Worm (Caenorhabditis elegans) whole organism, L1 larva: ENCODE results near the gene F49C12.1.
"Not testable (repeated sequence)": the region's sequence is repeated elsewhere in the genome, so short reads cannot be mapped to it uniquely, and the experiment has no call there.

Source experiments
- C16A3.4 ChIP-seq: fragments of 150-350 bp; optimal IDR thresholded peaks from 2 replicates; lab custom pipeline; 2014; ENCODE audit warnings: missing biosample characterization, missing genetic modification characterization
- aly-2 ChIP-seq: fragments of 150-350 bp; optimal IDR thresholded peaks from 2 replicates; lab custom pipeline; 2014; ENCODE audit warnings: missing biosample characterization, missing genetic modification characterization
- ceh-8 ChIP-seq: fragments of 200-800 bp; sonication (Bioruptor generic); optimal IDR thresholded peaks from 2 replicates; lab custom pipeline; 2018; ENCODE audit warnings: mild to moderate bottlenecking, missing genetic modification characterization, moderate library complexity, missing compliant biosample characterization
- ceh-90 ChIP-seq: sonication (generic microtip); optimal IDR thresholded peaks from 2 replicates; lab custom pipeline; 2016; ENCODE audit warnings: missing genetic modification characterization, missing compliant biosample characterization
- dpl-1 ChIP-seq, 3 experiments: fragments of 150-350 bp in 2 of 3; sonication (generic microtip) in 1 of 3; optimal IDR thresholded peaks; 2 replicates each; lab custom pipeline; 2014 to 2017; ENCODE audit warnings: missing biosample characterization in 3 of 3, missing genetic modification characterization in 3 of 3, missing genetic modification reagents in 3 of 3
- dsc-1 ChIP-seq: sonication (generic microtip); optimal IDR thresholded peaks from 2 replicates; lab custom pipeline; 2016; ENCODE audit warnings: mild to moderate bottlenecking, missing genetic modification characterization, missing compliant biosample characterization
- efl-1 ChIP-seq, 4 experiments: fragments of 150-350 bp; optimal IDR thresholded peaks in 3 of 4; peaks in 1 of 4; 1 replicate in 1 of 4; 2 replicates in 3 of 4; lab custom pipeline; 2014; ENCODE audit warnings: missing biosample characterization in 2 of 4, missing genetic modification characterization in 2 of 4, missing genetic modification reagents in 2 of 4
- efl-3 ChIP-seq: fragments of 200-800 bp; sonication (Bioruptor generic); optimal IDR thresholded peaks from 2 replicates; lab custom pipeline; 2018; ENCODE audit warnings: mild to moderate bottlenecking, missing genetic modification characterization, missing compliant biosample characterization
- elt-2 ChIP-seq: sonication (generic microtip); optimal IDR thresholded peaks from 2 replicates; lab custom pipeline; 2016; ENCODE audit warnings: missing genetic modification characterization, mild to moderate bottlenecking, inconsistent platforms, missing compliant biosample characterization, missing genetic modification reagents
- ets-5 ChIP-seq: fragments of 200-800 bp; sonication (Bioruptor generic); IDR thresholded peaks from 2 replicates; pipeline ENCODE4 v1.3.6; 2022; ENCODE audit warnings: missing genetic modification characterization, missing compliant biosample characterization
- fos-1 ChIP-seq: fragments of 150-350 bp; optimal IDR thresholded peaks from 2 replicates; lab custom pipeline; 2014; ENCODE audit warnings: missing biosample characterization, missing genetic modification characterization
- hpl-2 ChIP-seq: fragments of 150-350 bp; optimal IDR thresholded peaks from 2 replicates; lab custom pipeline; 2014; ENCODE audit warnings: missing biosample characterization, missing genetic modification reagents, missing genetic modification characterization
- jun-1 ChIP-seq: fragments of 150-350 bp; optimal IDR thresholded peaks from 2 replicates; lab custom pipeline; 2014; ENCODE audit warnings: missing biosample characterization, missing genetic modification reagents, missing genetic modification characterization
- lin-35 ChIP-seq, 2 experiments: fragments of 150-350 bp; optimal IDR thresholded peaks; 2 replicates each; lab custom pipeline; 2014; ENCODE audit warnings: missing biosample characterization in 2 of 2, missing genetic modification characterization in 2 of 2, missing genetic modification reagents in 2 of 2
- lsy-2 ChIP-seq, 2 experiments: fragments of 150-350 bp; optimal IDR thresholded peaks; 2 replicates each; lab custom pipeline; 2014; ENCODE audit warnings: missing biosample characterization in 2 of 2, missing genetic modification characterization in 2 of 2
- mdl-1 ChIP-seq, 2 experiments: fragments of 150-350 bp; optimal IDR thresholded peaks; 2 replicates each; lab custom pipeline; 2014 to 2017; ENCODE audit warnings: missing biosample characterization in 2 of 2, missing genetic modification characterization in 2 of 2, inconsistent platforms in 1 of 2
- nhr-11 ChIP-seq: fragments of 150-350 bp; optimal IDR thresholded peaks from 2 replicates; lab custom pipeline; 2014; ENCODE audit warnings: missing biosample characterization, missing genetic modification characterization
- nhr-19 ChIP-seq: fragments of 200-800 bp; sonication (Bioruptor generic); conservative IDR thresholded peaks from 2 replicates; pipeline ENCODE4 v1.3.6; 2022; ENCODE audit warnings: missing genetic modification characterization, missing compliant biosample characterization
- nhr-20 ChIP-seq: sonication (generic microtip); optimal IDR thresholded peaks from 2 replicates; lab custom pipeline; 2016; ENCODE audit warnings: mild to moderate bottlenecking, missing genetic modification characterization, missing compliant biosample characterization
- nhr-237 ChIP-seq: fragments of 150-350 bp; optimal IDR thresholded peaks from 2 replicates; lab custom pipeline; 2014; ENCODE audit warnings: missing biosample characterization, missing genetic modification characterization
- nhr-28 ChIP-seq: fragments of 150-350 bp; optimal IDR thresholded peaks from 2 replicates; lab custom pipeline; 2014; ENCODE audit warnings: missing biosample characterization, missing genetic modification characterization
- nhr-71 ChIP-seq: sonication (generic microtip); optimal IDR thresholded peaks from 2 replicates; lab custom pipeline; 2016; ENCODE audit warnings: mild to moderate bottlenecking, missing genetic modification characterization, moderate library complexity, missing compliant biosample characterization
- nhr-90 ChIP-seq: sonication (generic microtip); optimal IDR thresholded peaks from 2 replicates; lab custom pipeline; 2016; ENCODE audit warnings: mild to moderate bottlenecking, missing genetic modification characterization, missing compliant biosample characterization; ENCODE audit not compliant: poor library complexity
- rnt-1 ChIP-seq: sonication (generic microtip); optimal IDR thresholded peaks from 2 replicates; lab custom pipeline; 2016; ENCODE audit warnings: mild to moderate bottlenecking, missing genetic modification characterization, moderate library complexity, missing compliant biosample characterization
- skn-1 ChIP-seq: fragments of 150-350 bp; optimal IDR thresholded peaks from 2 replicates; lab custom pipeline; 2014; ENCODE audit warnings: missing biosample characterization, missing genetic modification characterization
- sox-4 ChIP-seq: sonication (generic microtip); optimal IDR thresholded peaks from 2 replicates; lab custom pipeline; 2016; ENCODE audit warnings: missing genetic modification characterization, missing compliant biosample characterization
- swsn-7 ChIP-seq: sonication (generic microtip); optimal IDR thresholded peaks from 2 replicates; lab custom pipeline; 2016; ENCODE audit warnings: missing genetic modification characterization, missing compliant biosample characterization
- tbx-2 ChIP-seq: sonication (generic microtip); optimal IDR thresholded peaks from 2 replicates; lab custom pipeline; 2016; ENCODE audit warnings: missing genetic modification characterization, missing compliant biosample characterization
- unc-130 ChIP-seq: fragments of 150-350 bp; optimal IDR thresholded peaks from 2 replicates; lab custom pipeline; 2017; ENCODE audit warnings: missing biosample characterization, missing genetic modification characterization, inconsistent platforms
- unc-62 ChIP-seq: fragments of 150-350 bp; optimal IDR thresholded peaks from 2 replicates; lab custom pipeline; 2014; ENCODE audit warnings: missing biosample characterization, missing genetic modification reagents, missing genetic modification characterization
- unc-98 ChIP-seq: fragments of 200-800 bp; sonication (Bioruptor generic); IDR thresholded peaks from 2 replicates; pipeline ENCODE4 v1.3.6; 2022; ENCODE audit warnings: missing genetic modification characterization, missing compliant biosample characterization
- vab-15 ChIP-seq: sonication (generic microtip); optimal IDR thresholded peaks from 2 replicates; lab custom pipeline; 2017; ENCODE audit warnings: missing genotype, mild to moderate bottlenecking, missing genetic modification characterization, missing compliant biosample characterization
- xbp-1 ChIP-seq: sonication (generic microtip); optimal IDR thresholded peaks from 2 replicates; lab custom pipeline; 2016; ENCODE audit warnings: missing genetic modification characterization, missing compliant biosample characterization
- zip-4 ChIP-seq: fragments of 200-800 bp; sonication (Bioruptor generic); optimal IDR thresholded peaks from 2 replicates; lab custom pipeline; 2018; ENCODE audit warnings: mild to moderate bottlenecking, missing genetic modification characterization, moderate library complexity, missing compliant biosample characterization
- ztf-11 ChIP-seq, 2 experiments: sonication (generic microtip); optimal IDR thresholded peaks; 2 replicates each; lab custom pipeline; 2016 to 2017; ENCODE audit warnings: missing genetic modification characterization in 2 of 2, missing biosample characterization in 1 of 2, missing compliant biosample characterization in 1 of 2
- ztf-4 ChIP-seq: fragments of 150-350 bp; optimal IDR thresholded peaks from 2 replicates; lab custom pipeline; 2014; ENCODE audit warnings: missing biosample characterization, missing genetic modification characterization

Gene F49C12.1

ce11 chrIV:9316068-9316681, 20.0 kb upstream of the F49C12.1 start, which contains the start of the genes F49C12.9 and rpn-7 (continued):
- TF ChIP-seq mdl-1 (tag; optimal IDR thresholded peaks at IDR 0.05; lab: Kevin White, UChicago) (peak in 1 of 2 experiments; percentile 20), nhr-71 (peak; percentile 56), xbp-1 (peak; percentile 36), efl-3 (no peak), zip-4 (GFP tag; lab: Kevin White, UChicago) (no peak), ztf-11 (tag; optimal IDR thresholded peaks at IDR 0.05; lab: Kevin White, UChicago) (no peak), dsc-1 (peak; percentile 7), swsn-7 (tag; lab: Kevin White, UChicago) (peak; percentile 37), dpl-1 (GFP tag; optimal IDR thresholded peaks at IDR 0.05; lab: Kevin White, UChicago) (peak; percentile 11 to 48 (median 47)), vab-15 (tag; lab: Kevin White, UChicago) (no peak), skn-1 (tag; lab: Kevin White, UChicago) (peak; percentile 98), efl-1 (optimal IDR thresholded peaks at IDR 0.05; lab: Kevin White, UChicago) (peak; percentile 52 to 58), efl-1 (GFP tag; optimal IDR thresholded peaks at IDR 0.05 in 1 of 2; lab: Kevin White, UChicago) (peak; percentile 36 to 94), nhr-28 (tag; lab: Kevin White, UChicago) (no peak), lsy-2 (tag; optimal IDR thresholded peaks at IDR 0.05; lab: Kevin White, UChicago) (peak in 1 of 2 experiments; percentile 39), jun-1 (tag; lab: Kevin White, UChicago) (no peak), fos-1 (tag; lab: Kevin White, UChicago) (no peak)

ce11 chrIV:9312827-9313226, 16.7 kb upstream of the F49C12.1 start, which contains the start of gene F49C12.7:
TSS of gene F49C12.7 (minus strand) at chrIV:9312927.
- not testable (repeated sequence) for TF ChIP-seq rnt-1 (tag; lab: Kevin White, UChicago); tbx-2; aly-2 (tag; lab: Kevin White, UChicago)

ce11 chrIV:9310935-9311566, 14.9 kb upstream of the F49C12.1 start:
- TF ChIP-seq efl-1 (optimal IDR thresholded peaks at IDR 0.05; lab: Kevin White, UChicago) (no peak), efl-1 (GFP tag; optimal IDR thresholded peaks at IDR 0.05 in 1 of 2; lab: Kevin White, UChicago) (peak in 1 of 2 experiments; percentile 75), ztf-4 (tag; lab: Kevin White, UChicago) (no peak), lin-35 (GFP tag; optimal IDR thresholded peaks at IDR 0.05; lab: Kevin White, UChicago) (no peak), ceh-90 (tag; lab: Kevin White, UChicago) (no peak), nhr-237 (no peak), hpl-2 (GFP tag; lab: Kevin White, UChicago) (no peak), unc-130 (tag; lab: Kevin White, UChicago) (no peak), sox-4 (no peak), ceh-8 (no peak), unc-98 (GFP tag; lab: Robert Waterston, UW) (no peak), nhr-11 (no peak), nhr-28 (tag; lab: Kevin White, UChicago) (no peak), nhr-90 (no peak), elt-2 (tag; lab: Kevin White, UChicago) (peak; percentile 90), C16A3.4 (no peak), dpl-1 (GFP tag; optimal IDR thresholded peaks at IDR 0.05; lab: Kevin White, UChicago) (no peak), nhr-20 (tag; lab: Kevin White, UChicago) (peak; percentile 7), ets-5 (no peak), unc-62 (no peak), nhr-19 (GFP tag; lab: Robert Waterston, UW) (no peak)
